Fruit fly (Drosophila melanogaster): ENCODE data around the gene BigH1.

The BigH1 gene

DNA sequence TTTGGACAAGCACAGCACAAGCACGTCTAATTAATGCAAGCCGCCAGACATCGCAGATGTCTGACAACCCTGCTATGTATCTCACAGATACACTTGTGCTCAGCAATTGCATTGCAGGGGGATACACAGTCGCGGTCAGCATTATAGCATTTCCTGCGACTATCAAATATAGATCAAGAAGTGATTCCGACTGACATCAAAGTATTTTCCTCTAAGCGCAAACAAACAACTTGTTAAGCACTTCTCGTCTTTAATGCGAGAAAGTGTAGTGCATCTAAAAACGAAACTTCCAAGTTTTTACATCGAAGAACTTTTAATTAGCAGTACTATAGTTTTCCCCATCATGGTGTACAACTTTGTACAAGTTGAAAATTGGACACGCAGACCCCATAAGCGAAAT lies 9.7 kb downstream of the BigH1 start (continued):
- TF ChIP-seq spab (GFP tag; optimal IDR thresholded peaks at IDR 0.05): peak; percentile 55

DNA sequence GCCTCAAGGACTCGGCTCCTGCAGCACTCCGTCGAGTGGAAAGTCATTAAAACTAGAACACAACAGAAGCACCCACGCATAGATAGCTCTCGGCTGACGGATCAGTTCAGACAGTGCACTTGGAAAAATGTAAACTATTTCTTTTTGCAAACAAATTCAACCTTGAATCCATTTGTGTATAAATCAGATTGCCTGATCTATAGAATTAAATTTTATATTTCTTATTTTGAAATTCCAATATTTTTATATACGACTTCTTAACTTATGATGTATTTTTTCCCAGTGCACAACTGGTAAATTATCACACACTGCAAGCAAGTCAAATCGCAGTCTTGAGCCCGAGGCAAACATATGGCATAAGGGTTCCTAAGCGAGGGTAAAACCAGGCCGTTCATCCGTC lies 11.5 kb downstream of the BigH1 start:
- TF ChIP-seq cyc (GFP tag; optimal IDR thresholded peaks at IDR 0.05) (peak; percentile 50), dsx (GFP tag; optimal IDR thresholded peaks at IDR 0.05; ENCODE audit: poor library complexity, severe bottlenecking) (peak; percentile 62), achi (GFP tag; optimal IDR thresholded peaks at IDR 0.05) (peak; percentile 57), CG11762 (GFP tag; optimal IDR thresholded peaks at IDR 0.05; ENCODE audit: insufficient read depth) (no peak), fkh (GFP tag; optimal IDR thresholded peaks at IDR 0.05) (peak; percentile 19), acj6 (GFP tag; optimal IDR thresholded peaks at IDR 0.05) (peak; percentile 49), fd59A (GFP tag; optimal IDR thresholded peaks at IDR 0.05) (peak; percentile 32), CG4318 (GFP tag; optimal IDR thresholded peaks at IDR 0.05) (no peak), Met (GFP tag; optimal IDR thresholded peaks at IDR 0.05) (peak; percentile 75), Blimp-1 (GFP tag; optimal IDR thresholded peaks at IDR 0.05) (no peak), CG8632 (GFP tag; optimal IDR thresholded peaks at IDR 0.05) (peak; percentile 53), svp (GFP tag) (peak; percentile 90), CG6808 (GFP tag; optimal IDR thresholded peaks at IDR 0.05) (peak; percentile 31), CG6276 (GFP tag; optimal IDR thresholded peaks at IDR 0.05) (peak; percentile 28), Sox14 (GFP tag; optimal IDR thresholded peaks at IDR 0.05) (peak; percentile 43), Eip93F (GFP tag; optimal IDR thresholded peaks at IDR 0.05) (no peak), CG34406 (GFP tag; optimal IDR thresholded peaks at IDR 0.05) (peak; percentile 55), vri (GFP tag; optimal IDR thresholded peaks at IDR 0.05) (peak; percentile 51), topi (GFP tag; optimal IDR thresholded peaks at IDR 0.05) (peak; percentile 77), CG11902 (GFP tag; optimal IDR thresholded peaks at IDR 0.05) (peak; percentile 22), CG3919 (GFP tag; optimal IDR thresholded peaks at IDR 0.05) (peak; percentile 62), CG15336 (GFP tag; IDR thresholded peaks at IDR 0.05) (peak; percentile 71), Gug (GFP tag; IDR thresholded peaks at IDR 0.05) (peak; percentile 59), Lpt (GFP tag; optimal IDR thresholded peaks at IDR 0.05) (no peak), Sox15 (GFP tag; optimal IDR thresholded peaks at IDR 0.05) (no peak), CG8119 (GFP tag; IDR thresholded peaks at IDR 0.05) (peak; percentile 74), CG10669 (GFP tag; optimal IDR thresholded peaks at IDR 0.05) (peak; percentile 64), esn (GFP tag; optimal IDR thresholded peaks at IDR 0.05) (peak; percentile 77), eg (GFP tag; IDR thresholded peaks at IDR 0.05) (peak; percentile 82), ss (GFP tag; optimal IDR thresholded peaks at IDR 0.05) (no peak), Eip75B (GFP tag; optimal IDR thresholded peaks at IDR 0.05) (peak; percentile 70), Hr4 (GFP tag; optimal IDR thresholded peaks at IDR 0.05) (peak; percentile 50), CG8319 (GFP tag; optimal IDR thresholded peaks at IDR 0.05) (peak; percentile 30), net (GFP tag; optimal IDR thresholded peaks at IDR 0.05) (peak; percentile 55), CG6792 (GFP tag; optimal IDR thresholded peaks at IDR 0.05) (peak; percentile 60), fd85E (GFP tag; optimal IDR thresholded peaks at IDR 0.05) (no peak), CG31627 (GFP tag; optimal IDR thresholded peaks at IDR 0.05) (peak; percentile 55), Ets96B (tag; optimal IDR thresholded peaks at IDR 0.05) (peak; percentile 70), Eip78C (GFP tag) (peak; percentile 96), CG11294 (GFP tag; IDR thresholded peaks at IDR 0.05) (peak; percentile 58), Ets21C (GFP tag; optimal IDR thresholded peaks at IDR 0.05) (peak; percentile 8), Sox102F (GFP tag; optimal IDR thresholded peaks at IDR 0.05) (peak; percentile 69), CG16779 (tag; optimal IDR thresholded peaks at IDR 0.05) (peak; percentile 7), salr (GFP tag; optimal IDR thresholded peaks at IDR 0.05) (peak; percentile 10 to 32), CG32006 (GFP tag; optimal IDR thresholded peaks at IDR 0.05) (peak; percentile 62), Smox (GFP tag; optimal IDR thresholded peaks at IDR 0.05) (peak; percentile 66), CG6854 (GFP tag; optimal IDR thresholded peaks at IDR 0.05) (no peak), CG9139 (GFP tag; optimal IDR thresholded peaks at IDR 0.05) (peak; percentile 36), CG10631 (GFP tag; optimal IDR thresholded peaks at IDR 0.05) (peak; percentile 64)

All from whole organism, prepupa.